Fruit fly (Drosophila melanogaster) whole organism, embryonic: Measurements from ENCODE around the gene et.
A peak's percentile ranks its signal among the peaks of the same experiment; 100 is the strongest.

Source experiments
- Adf1 ChIP-seq: fragments of 200-800 bp; sonication (Bioruptor generic); IDR thresholded peaks from 2 replicates; pipeline ENCODE4 v1.3.6; 2022; ENCODE audit warnings: missing biosample characterization, missing genetic modification characterization
- CG10321 ChIP-seq: fragments of 200-800 bp; sonication (Bioruptor generic); IDR thresholded peaks from 2 replicates; pipeline ENCODE4 v1.3.6; 2022; ENCODE audit warnings: missing biosample characterization, missing genetic modification characterization
- CG10543 ChIP-seq: fragments of 200-800 bp; sonication (Bioruptor generic); optimal IDR thresholded peaks from 3 replicates; lab custom pipeline; 2017; ENCODE audit warnings: missing biosample characterization, mild to moderate bottlenecking, missing genetic modification characterization, moderate library complexity
- CG11456 ChIP-seq: fragments of 200-800 bp; sonication (Bioruptor generic); IDR thresholded peaks from 3 replicates; pipeline ENCODE4 v1.3.6; 2022; ENCODE audit warnings: missing biosample characterization, missing genetic modification characterization
- CG12769 ChIP-seq: fragments of 200-800 bp; sonication (Bioruptor generic); optimal IDR thresholded peaks from 2 replicates; lab custom pipeline; 2019; ENCODE audit warnings: missing biosample characterization, mild to moderate bottlenecking, missing genetic modification characterization, moderate library complexity
- CG15696 ChIP-seq: fragments of 200-800 bp; sonication (Bioruptor generic); optimal IDR thresholded peaks from 2 replicates; lab custom pipeline; 2019; ENCODE audit warnings: missing biosample characterization, mild to moderate bottlenecking, missing genetic modification characterization, moderate library complexity
- CG18262 ChIP-seq: fragments of 200-800 bp; optimal IDR thresholded peaks from 3 replicates; lab custom pipeline; 2019; ENCODE audit warnings: missing biosample characterization, mild to moderate bottlenecking, missing genetic modification characterization, moderate library complexity
- CG2199 ChIP-seq: fragments of 200-800 bp; sonication (Bioruptor generic); IDR thresholded peaks from 3 replicates; pipeline ENCODE4 v1.3.6; 2022; ENCODE audit warnings: missing biosample characterization, missing genetic modification characterization
- CG2678 ChIP-seq: fragments of 200-800 bp; sonication (Bioruptor generic); optimal IDR thresholded peaks from 3 replicates; lab custom pipeline; 2019; ENCODE audit warnings: missing biosample characterization, mild to moderate bottlenecking, missing genetic modification characterization, moderate library complexity
- CG3065 ChIP-seq: fragments of 200-800 bp; sonication (Bioruptor generic); optimal IDR thresholded peaks from 2 replicates; lab custom pipeline; 2016; ENCODE audit warnings: missing biosample characterization, missing genetic modification characterization
- CG32767 ChIP-seq: fragments of 200-800 bp; sonication (Bioruptor generic); IDR thresholded peaks from 2 replicates; pipeline ENCODE4 v1.3.6; 2022; ENCODE audit warnings: missing biosample characterization, missing genetic modification characterization
- CG4617 ChIP-seq: fragments of 200-800 bp; sonication (Bioruptor generic); optimal IDR thresholded peaks from 3 replicates; lab custom pipeline; 2016; ENCODE audit warnings: missing biosample characterization, missing genetic modification characterization, borderline replicate concordance
- CG5180 ChIP-seq: fragments of 200-800 bp; sonication (Bioruptor generic); optimal IDR thresholded peaks from 3 replicates; lab custom pipeline; 2017; ENCODE audit warnings: missing biosample characterization, missing genetic modification characterization, mild to moderate bottlenecking, moderate library complexity, missing genetic modification reagents
- CG5245 ChIP-seq: fragments of 200-800 bp; sonication (Bioruptor generic); optimal IDR thresholded peaks from 3 replicates; lab custom pipeline; 2016; ENCODE audit warnings: missing biosample characterization, missing genetic modification characterization
- CG7271 ChIP-seq: fragments of 200-800 bp; sonication (Bioruptor generic); optimal IDR thresholded peaks from 2 replicates; lab custom pipeline; 2018; ENCODE audit warnings: missing biosample characterization, mild to moderate bottlenecking, missing genetic modification characterization, moderate library complexity
- CG7372 ChIP-seq: fragments of 200-800 bp; sonication (Bioruptor generic); IDR thresholded peaks from 2 replicates; pipeline ENCODE4 v1.3.6; 2022; ENCODE audit warnings: missing biosample characterization, missing genetic modification characterization
- CG8281 ChIP-seq: fragments of 200-800 bp; sonication (Bioruptor generic); optimal IDR thresholded peaks from 2 replicates; lab custom pipeline; 2018; ENCODE audit warnings: missing biosample characterization, mild to moderate bottlenecking, missing genetic modification characterization, moderate library complexity
- CG8478 ChIP-seq: fragments of >200 bp; optimal IDR thresholded peaks from 2 replicates; lab custom pipeline; 2018
- CG9215 ChIP-seq: fragments of 200-800 bp; sonication (Bioruptor generic); IDR thresholded peaks from 2 replicates; pipeline ENCODE4 v1.3.6; 2022; ENCODE audit warnings: missing biosample characterization, missing genetic modification characterization
- Dbx ChIP-seq: fragments of 200-800 bp; sonication (Bioruptor generic); IDR thresholded peaks from 3 replicates; pipeline ENCODE4 v1.3.6; 2022; ENCODE audit warnings: missing biosample characterization, missing genetic modification characterization
- Deaf1 ChIP-seq: fragments of 200-800 bp; optimal IDR thresholded peaks from 3 replicates; lab custom pipeline; 2019; ENCODE audit warnings: missing biosample characterization, mild to moderate bottlenecking, missing genetic modification characterization, moderate library complexity
- Dfd ChIP-seq, 2 experiments: fragments of >200 bp; optimal IDR thresholded peaks; 2 replicates each; lab custom pipeline; 2017; ENCODE audit warnings: missing biosample characterization in 2 of 2, missing genetic modification characterization in 2 of 2
- HLH3B ChIP-seq: fragments of 200-800 bp; sonication (Bioruptor generic); IDR thresholded peaks from 2 replicates; pipeline ENCODE4 v1.3.6; 2022; ENCODE audit warnings: missing biosample characterization, missing genetic modification characterization
- HLH4C ChIP-seq: fragments of 200-800 bp; sonication (Bioruptor generic); IDR thresholded peaks from 3 replicates; pipeline ENCODE4 v1.3.6; 2022; ENCODE audit warnings: missing biosample characterization, missing genetic modification characterization; ENCODE audit not compliant: partially characterized antibody
- Hr39 ChIP-seq: fragments of >200 bp; optimal IDR thresholded peaks from 2 replicates; lab custom pipeline; 2017
- Kr ChIP-seq: fragments of 200-800 bp; sonication (Bioruptor generic); optimal IDR thresholded peaks from 2 replicates; lab custom pipeline; 2017; ENCODE audit warnings: missing biosample characterization, mild to moderate bottlenecking, missing genetic modification characterization
- Med ChIP-seq: fragments of 200-800 bp; sonication (Bioruptor generic); peaks from one replicate; lab custom pipeline; 2016; ENCODE audit warnings: missing biosample characterization, missing genetic modification characterization, mild to moderate bottlenecking, inconsistent platforms, moderate library complexity
- Mrtf ChIP-seq: fragments of 200-800 bp; sonication (Bioruptor generic); IDR thresholded peaks from 3 replicates; pipeline ENCODE4 v1.3.6; 2022; ENCODE audit warnings: missing biosample characterization, missing genetic modification characterization
- Neu2 ChIP-seq: fragments of 200-800 bp; sonication (Bioruptor generic); optimal IDR thresholded peaks from 3 replicates; lab custom pipeline; 2016; ENCODE audit warnings: missing biosample characterization, missing genetic modification characterization, borderline replicate concordance
- Rfx ChIP-seq: fragments of 200-800 bp; sonication (Bioruptor generic); IDR thresholded peaks from 2 replicates; pipeline ENCODE4 v1.3.6; 2022; ENCODE audit warnings: missing biosample characterization, missing genetic modification characterization
- Stat92E ChIP-seq, 3 experiments: fragments of >200 bp in 2 of 3; fragments of 200-800 bp in 1 of 3; sonication (Bioruptor generic) in 1 of 3; optimal IDR thresholded peaks; 2 replicates each; lab custom pipeline; 2017 to 2019; ENCODE audit warnings: missing biosample characterization in 3 of 3, missing genetic modification characterization in 3 of 3, mild to moderate bottlenecking in 1 of 3, moderate library complexity in 1 of 3
- Trl ChIP-seq, 3 experiments: fragments of >200 bp in 2 of 3; fragments of 200-800 bp in 1 of 3; sonication (Bioruptor generic) in 1 of 3; optimal IDR thresholded peaks; 2 replicates in 1 of 3; 3 replicates in 2 of 3; lab custom pipeline; 2016 to 2017; ENCODE audit warnings: missing biosample characterization in 1 of 3, missing genetic modification characterization in 1 of 3
- Usf ChIP-seq: fragments of 200-800 bp; sonication (Bioruptor generic); optimal IDR thresholded peaks from 2 replicates; lab custom pipeline; 2017; ENCODE audit warnings: missing genotype, missing biosample characterization, missing genetic modification characterization
- cg ChIP-seq: fragments of 200-800 bp; sonication (Bioruptor generic); optimal IDR thresholded peaks from 3 replicates; lab custom pipeline; 2019; ENCODE audit warnings: missing biosample characterization, mild to moderate bottlenecking, missing genetic modification characterization, moderate library complexity
- chinmo ChIP-seq: fragments of 200-800 bp; sonication (Bioruptor generic); IDR thresholded peaks from 4 replicates; pipeline ENCODE4 v1.3.6; 2022; ENCODE audit warnings: missing biosample characterization, missing genetic modification characterization; ENCODE audit not compliant: partially characterized antibody
- crol ChIP-seq: fragments of 200-800 bp; sonication (Bioruptor generic); IDR thresholded peaks from 2 replicates; pipeline ENCODE4 v1.3.6; 2022; ENCODE audit warnings: missing biosample characterization, missing genetic modification characterization
- grau ChIP-seq: fragments of 200-800 bp; optimal IDR thresholded peaks from 3 replicates; lab custom pipeline; 2019; ENCODE audit warnings: missing biosample characterization, mild to moderate bottlenecking, missing genetic modification characterization, moderate library complexity
- grn ChIP-seq: fragments of 200-800 bp; sonication (Bioruptor generic); optimal IDR thresholded peaks from 3 replicates; lab custom pipeline; 2017; ENCODE audit warnings: missing biosample characterization, missing genetic modification characterization
- pan ChIP-seq, 4 experiments: fragments of >200 bp in 3 of 4; fragments of 200-800 bp in 1 of 4; sonication (Bioruptor generic) in 1 of 4; optimal IDR thresholded peaks in 3 of 4; IDR thresholded peaks in 1 of 4; 2 replicates each; pipeline versions ENCODE4 v1.3.6 to Lab custom; 2017 to 2022; ENCODE audit warnings: missing biosample characterization in 2 of 4, missing genetic modification characterization in 2 of 4, mixed read lengths in 1 of 4
- pfk ChIP-seq: fragments of 200-800 bp; sonication (Bioruptor generic); optimal IDR thresholded peaks from 2 replicates; lab custom pipeline; 2018; ENCODE audit warnings: missing biosample characterization, mild to moderate bottlenecking, missing genetic modification characterization, moderate library complexity
- scrt ChIP-seq: fragments of 200-800 bp; sonication (Bioruptor generic); optimal IDR thresholded peaks from 2 replicates; lab custom pipeline; 2018; ENCODE audit warnings: missing biosample characterization, mild to moderate bottlenecking, missing genetic modification characterization, moderate library complexity
- sima ChIP-seq: fragments of 200-800 bp; sonication (Bioruptor generic); optimal IDR thresholded peaks from 2 replicates; lab custom pipeline; 2016; ENCODE audit warnings: missing biosample characterization, missing genetic modification characterization
- twi ChIP-seq: fragments of 200-800 bp; optimal IDR thresholded peaks from 2 replicates; lab custom pipeline; 2019; ENCODE audit warnings: missing biosample characterization, mild to moderate bottlenecking, missing genetic modification characterization, moderate library complexity
- zf30C ChIP-seq: fragments of 200-800 bp; sonication (Bioruptor generic); optimal IDR thresholded peaks from 3 replicates; lab custom pipeline; 2018; ENCODE audit warnings: missing biosample characterization, mild to moderate bottlenecking, missing genetic modification characterization

Gene et

dm6 chrX:19716325-19716917 lies 40.7 kb upstream of the et start (continued):
- no peak for TF ChIP-seq CG5245 (GFP tag; lab: Kevin White, UChicago)
- TF ChIP-seq Rfx, result no peak
- no peak for TF ChIP-seq Mrtf
- no peak for TF ChIP-seq pan (optimal IDR thresholded peaks at IDR 0.05; lab: Kevin White, UChicago)
- TF ChIP-seq pan (GFP tag; optimal IDR thresholded peaks at IDR 0.05 in 1 of 2, IDR thresholded peaks at IDR 0.05 in 1 of 2), result no peak
- TF ChIP-seq CG4617, result no peak
- TF ChIP-seq HLH3B (GFP tag; lab: Robert Waterston, UW), result no peak
- no peak for TF ChIP-seq Usf (GFP tag; lab: Kevin White, UChicago)
- peak; percentile 71 for TF ChIP-seq zf30C
- TF ChIP-seq HLH4C (GFP tag; lab: Robert Waterston, UW), result no peak
- no peak for TF ChIP-seq grn (GFP tag; lab: Kevin White, UChicago)

dm6 chrX:19714816-19715215 lies 39.1 kb upstream of the et start:
- TF ChIP-seq Deaf1 (tag; lab: Kevin White, UChicago) (peak; percentile 77), CG7372 (GFP tag; lab: Robert Waterston, UW) (no peak), CG12769 (tag; lab: Kevin White, UChicago) (peak; percentile 39), Neu2 (GFP tag; lab: Kevin White, UChicago) (no peak), CG2199 (no peak), CG2678 (tag; lab: Kevin White, UChicago) (no peak), Kr (GFP tag; lab: Kevin White, UChicago) (no peak), CG10321 (no peak), CG18262 (tag; lab: Kevin White, UChicago) (no peak), CG11456 (GFP tag; lab: Robert Waterston, UW) (no peak), Dbx (no peak), CG15696 (tag; lab: Kevin White, UChicago) (no peak), grau (tag; lab: Kevin White, UChicago) (peak; percentile 70), CG9215 (GFP tag; lab: Robert Waterston, UW) (no peak), Med (GFP tag; lab: Kevin White, UChicago) (peak; percentile 52), CG10543 (GFP tag; lab: Kevin White, UChicago) (peak; percentile 12)

- no peak for TF ChIP-seq CG3065 (GFP tag; lab: Kevin White, UChicago)
- peak; percentile 97 for TF ChIP-seq Hr39 (lab: Kevin White, UChicago)
- TF ChIP-seq CG10543 (GFP tag; lab: Kevin White, UChicago), result peak; percentile 69
- no peak for TF ChIP-seq sima (GFP tag; lab: Kevin White, UChicago)
- no peak for TF ChIP-seq scrt (GFP tag; lab: Kevin White, UChicago)
- TF ChIP-seq CG12769 (tag; lab: Kevin White, UChicago), result peak; percentile 86
- peak; percentile 65 for TF ChIP-seq Adf1
- TF ChIP-seq twi (tag; lab: Kevin White, UChicago), result peak; percentile 91
- TF ChIP-seq CG32767, result peak; percentile 19; the same call in 1 of the 2 replicates
- no peak for TF ChIP-seq CG7271 (tag; lab: Kevin White, UChicago)
- TF ChIP-seq CG8281 (tag; lab: Kevin White, UChicago), result no peak
- peak; percentile 53 for TF ChIP-seq pfk (GFP tag; lab: Kevin White, UChicago)
- peak; percentile 95 for TF ChIP-seq Deaf1 (tag; lab: Kevin White, UChicago)
- peak; percentile 91 for TF ChIP-seq crol (GFP tag; lab: Robert Waterston, UW)
- peak; percentile 85 for TF ChIP-seq cg (GFP tag; lab: Kevin White, UChicago)
- TF ChIP-seq chinmo (GFP tag; lab: Robert Waterston, UW), result 0 out of 4 replicates have a peak, but pooled peaks have one; percentile 7
- TF ChIP-seq Stat92E (GFP tag; optimal IDR thresholded peaks at IDR 0.05; lab: Kevin White, UChicago), result no peak
- peak; percentile 18 for TF ChIP-seq CG5180 (GFP tag; lab: Kevin White, UChicago)
- peak in 1 of 2 experiments; percentile 48 for TF ChIP-seq Trl (optimal IDR thresholded peaks at IDR 0.05; lab: Kevin White, UChicago)
- no peak for TF ChIP-seq Trl (GFP tag; optimal IDR thresholded peaks at IDR 0.05; lab: Kevin White, UChicago)
- TF ChIP-seq CG8478 (lab: Kevin White, UChicago), result peak; percentile 68
- TF ChIP-seq Dfd (GFP tag; optimal IDR thresholded peaks at IDR 0.05; lab: Kevin White, UChicago), result peak in 1 of 2 experiments; percentile 1
- TF ChIP-seq, all 482 proteins: peak for 15
These were observed 37.4 kb upstream of the et start, which contains the start of gene meso18E for dm6 chrX:19712898-19713627. Gene meso18E (minus strand): TSS chrX:19713045.
